Worm (Caenorhabditis elegans): ENCODE measurements around the gene F48F5.6.

The F48F5.6 gene

DNA sequence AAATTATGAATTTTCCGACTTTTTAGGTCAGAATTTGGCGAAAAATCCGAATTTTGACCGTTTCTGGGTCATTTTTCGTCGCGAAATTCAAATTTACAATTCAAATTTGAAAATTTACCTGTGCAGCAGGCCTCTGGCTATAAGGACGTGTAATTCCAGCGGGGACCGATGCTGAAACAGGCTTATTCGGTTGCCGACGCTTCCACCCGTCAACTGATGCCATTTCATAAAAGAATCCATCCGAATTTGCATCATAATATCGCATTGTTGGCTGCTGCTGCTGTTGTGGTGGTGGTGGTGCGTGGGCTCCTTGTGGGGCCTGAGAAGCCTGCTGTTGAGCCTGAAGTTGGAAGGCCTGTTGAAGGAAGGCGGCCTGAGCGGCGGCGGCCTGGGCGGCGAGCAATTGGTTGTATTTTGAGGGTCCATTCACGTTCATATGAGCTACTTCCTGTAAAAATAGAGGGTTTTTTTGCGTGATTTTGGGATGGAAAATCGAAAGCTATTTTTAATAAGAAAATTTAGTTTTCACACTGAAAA, 53.4 kb downstream of the F48F5.6 start:
- TF ChIP-seq madf-6 (GFP tag; IDR thresholded peaks at IDR 0.05) (no peak), lin-40 (tag; optimal IDR thresholded peaks at IDR 0.05) (no peak), gei-17 (GFP tag; optimal IDR thresholded peaks at IDR 0.05) (no peak), lsy-27 (tag; optimal IDR thresholded peaks at IDR 0.05; ENCODE audit: borderline replicate concordance, insufficient read depth) (no peak), mcd-1 (GFP tag; IDR thresholded peaks at IDR 0.05) (0 out of 2 replicates have a peak, but pooled peaks have one; percentile 11), zfh-2 (GFP tag; conservative IDR thresholded peaks at IDR 0.05) (peak; percentile 82), egrh-3 (GFP tag; IDR thresholded peaks at IDR 0.05) (peak; percentile 39; the same call in 1 of the 2 replicates), cebp-1 (GFP tag; IDR thresholded peaks at IDR 0.05) (no peak), cebp-1 (tag; optimal IDR thresholded peaks at IDR 0.05) (peak; percentile 13), nhr-120 (GFP tag; IDR thresholded peaks at IDR 0.05) (no peak), ekl-4 (GFP tag; IDR thresholded peaks at IDR 0.05) (no peak), sdz-38 (tag; optimal IDR thresholded peaks at IDR 0.05) (no peak), repo-1 (tag; optimal IDR thresholded peaks at IDR 0.05) (no peak), B0336.3 (GFP tag; IDR thresholded peaks at IDR 0.05) (no peak), F37B4.10 (GFP tag; IDR thresholded peaks at IDR 0.05) (0 out of 2 replicates have a peak, but pooled peaks have one; percentile 56), F52B5.7 (tag; optimal IDR thresholded peaks at IDR 0.05) (no peak), K12H6.12 (tag; optimal IDR thresholded peaks at IDR 0.05) (no peak), him-1 (tag; optimal IDR thresholded peaks at IDR 0.05) (no peak)
